Fruit fly (Drosophila melanogaster) ovary, adult (tissue): ENCODE data around the gene holn1.

ENCODE experiments used
- CG17801 ChIP-seq: fragments of 200-800 bp; optimal IDR thresholded peaks from 2 replicates; lab custom pipeline; 2019; ENCODE audit warnings: missing biosample characterization, mild to moderate bottlenecking, missing genetic modification characterization, moderate library complexity; ENCODE audit not compliant: partially characterized antibody

Gene holn1

DNA sequence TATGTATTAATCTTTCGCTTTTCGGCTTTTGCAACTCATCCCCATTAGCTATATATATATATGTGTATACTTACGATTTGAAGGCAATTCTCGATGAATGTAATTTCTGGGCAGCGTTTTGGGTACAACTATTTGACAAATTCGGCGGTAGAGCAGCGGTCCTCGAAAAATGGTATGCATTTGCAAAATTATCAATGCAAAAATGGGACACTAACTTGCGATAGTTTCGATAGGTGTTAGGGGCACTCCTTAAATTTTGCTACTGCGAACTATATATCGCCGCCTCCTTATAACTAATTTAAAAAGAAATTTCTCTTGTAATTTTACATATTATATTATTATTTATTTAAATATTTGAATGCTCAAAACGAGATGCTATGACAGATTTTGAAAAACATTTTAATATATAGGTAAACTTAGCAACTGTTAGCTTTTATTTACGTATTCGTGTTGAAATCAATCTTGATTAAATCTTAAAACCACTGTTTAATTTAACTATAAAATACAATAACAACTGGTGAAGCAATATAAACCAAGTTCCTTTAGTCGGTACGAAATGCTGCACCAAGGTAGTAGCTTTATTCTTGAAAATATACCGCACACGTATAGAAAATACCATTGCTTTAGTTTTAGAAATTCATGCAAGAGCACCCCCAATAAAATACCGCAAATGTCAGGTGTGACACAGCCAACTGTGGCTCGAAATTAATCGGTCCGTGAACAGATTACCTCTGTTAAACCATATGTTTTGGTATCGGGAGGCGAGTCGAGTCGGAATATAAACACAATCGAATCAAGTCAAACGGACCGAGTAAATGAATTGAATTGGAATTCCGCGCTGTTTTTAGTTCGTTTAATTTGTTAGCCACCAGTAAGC is 22.3 kb upstream of the holn1 start, which contains the start of the genes CG5355 and Klp31E:
TSS of gene CG5355 (minus strand) at position 213 of the 877 bp plus-strand sequence.
TSS of gene Klp31E (plus strand) at position 767 of the 877 bp plus-strand sequence.
- TF ChIP-seq CG17801 (GFP tag; lab: Kevin White, UChicago) = no peak

DNA sequence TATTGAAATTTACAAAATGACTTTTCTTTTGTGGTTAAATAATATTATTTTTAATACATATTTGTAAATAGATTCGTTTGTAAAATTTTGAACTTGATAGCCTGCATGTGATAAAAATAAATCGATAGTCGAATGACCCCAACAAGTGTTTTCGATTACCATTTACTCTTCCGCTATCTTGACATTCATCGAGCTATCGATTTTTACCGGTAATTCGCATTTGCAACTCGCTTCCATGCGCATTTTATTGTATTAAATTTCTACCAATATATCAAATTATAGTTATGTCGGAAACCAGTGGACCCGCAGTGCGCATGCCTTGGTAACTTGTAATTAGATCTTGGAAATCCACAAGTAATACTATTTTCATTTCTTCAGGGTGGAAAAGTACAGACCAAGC is 16.8 kb upstream of the holn1 start, which contains the start of gene RfC3:
TSS of gene RfC3 (plus strand) at position 210 of the 400 bp plus-strand sequence.
- TF ChIP-seq CG17801 (GFP tag; lab: Kevin White, UChicago) = no peak

- TF ChIP-seq CG17801 (GFP tag; lab: Kevin White, UChicago) = no peak
Measured at dm6 chr2L:10422643-10423606, 12.9 kb upstream of the holn1 start, which contains the start of the genes pie and Wdfy2. pie (minus strand) TSS chr2L:10422780. Wdfy2 (plus strand) TSS chr2L:10423291.

dm6 chr2L:10425599-10425998 is 10.2 kb upstream of the holn1 start:
- no peak for TF ChIP-seq CG17801 (GFP tag; lab: Kevin White, UChicago)

DNA sequence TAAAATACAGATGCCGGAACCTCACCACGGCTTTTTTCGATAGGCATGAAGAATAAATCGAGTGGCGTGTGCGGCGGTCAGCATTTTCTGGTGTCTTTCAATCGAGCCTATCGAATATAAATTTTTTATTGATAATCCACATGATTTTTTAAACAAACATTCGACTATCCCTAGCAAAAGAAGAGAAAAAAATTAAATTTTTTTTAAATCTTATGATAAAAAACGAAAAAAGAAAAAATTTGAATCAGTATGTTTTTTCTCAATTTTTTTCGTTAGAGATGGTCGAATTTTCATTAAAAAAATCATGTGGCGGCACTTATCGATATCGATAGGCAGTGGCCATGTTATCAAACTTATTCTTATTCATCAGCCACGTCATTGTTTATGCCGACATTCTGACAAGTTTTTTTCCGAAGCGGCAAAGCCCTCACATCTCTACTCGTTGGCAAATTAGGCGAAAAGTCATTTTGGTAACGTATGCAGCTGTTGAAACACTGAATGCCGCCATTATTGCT is 9.2 kb upstream of the holn1 start, which contains the start of the genes SmB and KdelR:
TSS of gene SmB (minus strand) at position 94 of the 515 bp plus-strand sequence.
TSS of gene KdelR (plus strand) at position 354 of the 515 bp plus-strand sequence.
- TF ChIP-seq CG17801 (GFP tag; lab: Kevin White, UChicago) = peak; percentile 79

dm6 chr2L:10428528-10428927 is 7.3 kb upstream of the holn1 start, which contains the start of gene CG5188:
CG5188 (plus strand) TSS chr2L:10428829.
- TF ChIP-seq CG17801 (GFP tag; lab: Kevin White, UChicago) = peak; percentile 17

DNA sequence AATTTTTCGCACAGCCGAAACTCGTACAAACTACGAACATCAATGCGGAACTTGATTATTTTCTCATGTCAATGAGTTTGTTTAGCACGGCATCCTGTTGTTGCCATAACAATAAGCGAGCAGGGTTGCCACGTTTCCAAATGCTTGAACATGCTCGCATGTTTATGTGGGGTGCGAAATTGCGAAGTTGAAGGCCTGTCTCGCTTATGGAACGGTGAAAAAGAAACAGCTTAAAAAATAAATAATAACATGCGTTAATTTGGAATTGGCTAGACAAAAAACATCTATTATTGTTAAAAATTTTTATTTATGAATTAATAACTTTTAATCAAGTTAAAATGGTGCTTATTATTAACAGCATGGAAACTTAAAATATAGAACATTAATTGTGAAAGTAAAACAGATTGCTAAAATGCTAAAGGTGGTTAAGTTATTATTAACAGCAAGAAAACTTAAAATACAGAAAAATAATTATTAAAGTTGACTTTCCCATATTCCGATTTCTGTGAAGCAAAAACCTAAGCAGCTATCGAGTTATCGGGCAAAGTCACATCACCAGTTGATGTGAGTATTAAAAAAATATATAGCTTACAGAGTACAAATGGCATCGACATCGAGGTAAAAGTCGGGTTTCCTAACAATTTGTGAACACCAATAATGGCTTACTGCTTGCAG is 4.9 kb upstream of the holn1 start, which contains the start of the genes Bug22 and TfIIB:
TSS of gene Bug22 (minus strand) at position 117 of the 675 bp plus-strand sequence.
TSS of gene TfIIB (plus strand) at position 537 of the 675 bp plus-strand sequence.
- TF ChIP-seq CG17801 (GFP tag; lab: Kevin White, UChicago) = peak; percentile 46

- peak; percentile 29 for TF ChIP-seq CG17801 (GFP tag; lab: Kevin White, UChicago)
Measured at dm6 chr2L:10437317-10437716, 1.5 kb downstream of the holn1 start, which contains the start of gene STUB1. STUB1 (plus strand) TSS chr2L:10437548.

- TF ChIP-seq CG17801 (GFP tag; lab: Kevin White, UChicago) = peak; percentile 31
Measured at dm6 chr2L:10439174-10439573, 3.4 kb downstream of the holn1 start, which contains the start of gene Nse4. Nse4 (plus strand) TSS chr2L:10439440.

DNA sequence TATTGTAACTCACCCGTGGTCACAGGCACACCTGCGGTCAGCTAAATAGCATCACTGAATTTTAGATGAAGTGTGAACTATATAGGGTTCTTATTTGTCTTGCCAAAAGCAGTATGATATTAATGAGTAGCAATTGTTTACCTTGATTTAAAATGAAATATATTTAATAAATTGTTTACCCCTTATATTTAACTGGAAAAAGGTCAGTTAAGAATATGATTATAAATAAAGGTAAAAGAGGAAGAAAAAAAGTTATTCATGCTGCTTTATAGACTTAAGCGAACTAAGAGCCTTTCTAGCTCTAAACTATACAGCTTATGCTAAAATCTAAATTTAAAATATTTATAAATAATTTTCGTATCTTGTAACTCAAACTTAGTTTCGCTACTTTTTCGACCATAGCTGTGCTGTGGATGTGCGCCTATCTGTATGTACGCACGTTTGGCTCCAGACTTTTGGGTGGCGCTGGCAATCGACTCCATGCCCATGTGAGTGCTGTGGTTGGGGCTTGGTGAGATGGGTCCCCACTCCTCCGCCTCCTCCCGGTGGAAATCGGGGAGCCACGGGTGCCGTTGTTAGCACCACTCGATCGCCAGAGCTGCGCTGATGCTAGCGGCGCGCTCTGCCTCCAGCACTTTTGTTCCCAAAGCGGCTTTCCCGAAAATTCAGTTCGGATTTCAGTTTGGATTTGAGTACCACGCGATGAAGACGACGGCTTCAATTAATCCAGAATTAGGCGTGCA is 6.4 kb downstream of the holn1 start, which contains the start of gene loh:
TSS of gene loh (plus strand) at position 487 of the 743 bp plus-strand sequence.
- no peak for TF ChIP-seq CG17801 (GFP tag; lab: Kevin White, UChicago)

- no peak for TF ChIP-seq CG17801 (GFP tag; lab: Kevin White, UChicago)
Measured at dm6 chr2L:10452296-10452695, 16.5 kb downstream of the holn1 start, which contains the start of gene ppk10. ppk10 (minus strand) TSS chr2L:10452396.

- no peak for TF ChIP-seq CG17801 (GFP tag; lab: Kevin White, UChicago)
Measured at dm6 chr2L:10455944-10456520, 20.2 kb downstream of the holn1 start.
